Worm (Caenorhabditis elegans) whole organism, L4 larva: Measurements from ENCODE around the gene ZK637.12.

Source experiments
- D1046.2 ChIP-seq: fragments of 200-800 bp; sonication (Bioruptor generic); IDR thresholded peaks from 2 replicates; pipeline ENCODE4 v1.3.6; 2022; ENCODE audit warnings: missing genetic modification characterization, missing compliant biosample characterization
- F49E8.2 ChIP-seq: sonication (generic microtip); optimal IDR thresholded peaks from 2 replicates; lab custom pipeline; 2016; ENCODE audit warnings: missing compliant biosample characterization, mild to moderate bottlenecking, missing genetic modification characterization, borderline replicate concordance
- R02D3.7 ChIP-seq: fragments of 150-350 bp; sonication (generic microtip); optimal IDR thresholded peaks from 3 replicates; lab custom pipeline; 2014; ENCODE audit warnings: missing biosample characterization, missing genetic modification characterization
- Y5F2A.4 ChIP-seq: fragments of 200-800 bp; sonication (Bioruptor generic); optimal IDR thresholded peaks from 2 replicates; lab custom pipeline; 2018; ENCODE audit warnings: mild to moderate bottlenecking, missing genetic modification characterization, missing compliant biosample characterization
- Y75B8A.6 ChIP-seq: fragments of 200-800 bp; sonication (Bioruptor generic); IDR thresholded peaks from 2 replicates; pipeline ENCODE4 v1.3.6; 2022; ENCODE audit warnings: missing genetic modification reagents, missing genetic modification characterization, missing compliant biosample characterization
- ZK337.2 ChIP-seq: fragments of 200-800 bp; sonication (Bioruptor generic); IDR thresholded peaks from 2 replicates; pipeline ENCODE4 v1.3.6; 2022; ENCODE audit warnings: missing genetic modification reagents, missing genetic modification characterization, missing compliant biosample characterization
- aha-1 ChIP-seq: fragments of 150-350 bp; peaks from one replicate; lab custom pipeline; 2014; ENCODE audit warnings: missing biosample characterization, missing genetic modification characterization
- aly-2 ChIP-seq: sonication (generic microtip); optimal IDR thresholded peaks from 2 replicates; lab custom pipeline; 2018; ENCODE audit warnings: missing biosample characterization, missing genetic modification characterization
- ceh-28 ChIP-seq: fragments of 150-350 bp; optimal IDR thresholded peaks from 2 replicates; lab custom pipeline; 2014; ENCODE audit warnings: missing biosample characterization, missing genetic modification reagents, missing genetic modification characterization
- cey-2 ChIP-seq: sonication (generic microtip); optimal IDR thresholded peaks from 3 replicates; lab custom pipeline; 2017; ENCODE audit warnings: missing genetic modification characterization, mild to moderate bottlenecking, missing compliant biosample characterization, antibody characterized with exemption, borderline replicate concordance; ENCODE audit not compliant: insufficient read depth
- daf-16 ChIP-seq, 3 experiments: sonication (generic microtip); optimal IDR thresholded peaks; 2 replicates each; lab custom pipeline; 2016 to 2017; ENCODE audit warnings: missing genetic modification characterization in 3 of 3, missing genetic modification reagents in 3 of 3, mild to moderate bottlenecking in 2 of 3, missing compliant biosample characterization in 2 of 3, missing biosample characterization in 1 of 3, moderate library complexity in 1 of 3
- dmd-9 ChIP-seq: fragments of 200-800 bp; sonication (Bioruptor generic); IDR thresholded peaks from 2 replicates; pipeline ENCODE4 v1.3.6; 2022; ENCODE audit warnings: missing genetic modification reagents, missing genetic modification characterization, missing compliant biosample characterization
- egl-27 ChIP-seq: sonication (generic microtip); optimal IDR thresholded peaks from 3 replicates; lab custom pipeline; 2017; ENCODE audit warnings: missing biosample characterization, missing genetic modification reagents, missing genetic modification characterization
- fkh-10 ChIP-seq: fragments of 150-350 bp; optimal IDR thresholded peaks from 2 replicates; lab custom pipeline; 2014; ENCODE audit warnings: missing biosample characterization, missing genetic modification reagents, missing genetic modification characterization
- fos-1 ChIP-seq: fragments of 150-350 bp; optimal IDR thresholded peaks from 2 replicates; lab custom pipeline; 2014; ENCODE audit warnings: missing biosample characterization, missing genetic modification characterization
- gei-8 ChIP-seq: fragments of 200-800 bp; sonication (Bioruptor generic); optimal IDR thresholded peaks from 2 replicates; lab custom pipeline; 2018; ENCODE audit warnings: mild to moderate bottlenecking, missing genetic modification characterization, missing compliant biosample characterization
- hmg-1.1 ChIP-seq: fragments of 200-800 bp; sonication (Bioruptor generic); IDR thresholded peaks from 2 replicates; pipeline ENCODE4 v1.3.6; 2022; ENCODE audit warnings: missing genetic modification reagents, missing genetic modification characterization, missing compliant biosample characterization
- jun-1 ChIP-seq: fragments of 150-350 bp; optimal IDR thresholded peaks from 2 replicates; lab custom pipeline; 2014; ENCODE audit warnings: missing biosample characterization, missing genetic modification reagents, missing genetic modification characterization
- lim-7 ChIP-seq: fragments of 200-800 bp; sonication (Bioruptor generic); IDR thresholded peaks from 2 replicates; pipeline ENCODE4 v1.3.6; 2022; ENCODE audit warnings: missing genetic modification characterization, missing compliant biosample characterization
- lin-13 ChIP-seq: fragments of 150-350 bp; optimal IDR thresholded peaks from 2 replicates; lab custom pipeline; 2014; ENCODE audit warnings: missing biosample characterization, missing genetic modification reagents, missing genetic modification characterization
- lin-39 ChIP-seq: fragments of 150-350 bp; optimal IDR thresholded peaks from 2 replicates; lab custom pipeline; 2014; ENCODE audit warnings: missing biosample characterization, missing genetic modification reagents, missing genetic modification characterization
- lir-3 ChIP-seq: sonication (generic microtip); optimal IDR thresholded peaks from 2 replicates; lab custom pipeline; 2016; ENCODE audit warnings: mild to moderate bottlenecking, missing genetic modification characterization, missing compliant biosample characterization
- madf-9 ChIP-seq: fragments of 200-800 bp; sonication (Bioruptor generic); conservative IDR thresholded peaks from 2 replicates; pipeline ENCODE4 v1.3.6; 2022; ENCODE audit warnings: missing genetic modification reagents, missing genetic modification characterization, missing compliant biosample characterization
- mdl-1 ChIP-seq, 2 experiments: fragments of 150-350 bp in 1 of 2; sonication (generic microtip) in 1 of 2; optimal IDR thresholded peaks; 2 replicates each; lab custom pipeline; 2014 to 2017; ENCODE audit warnings: missing biosample characterization in 2 of 2, missing genetic modification characterization in 2 of 2
- mes-2 ChIP-seq: sonication (generic microtip); optimal IDR thresholded peaks from 2 replicates; lab custom pipeline; 2016; ENCODE audit warnings: missing genotype, mild to moderate bottlenecking, missing genetic modification characterization, missing compliant biosample characterization; ENCODE audit not compliant: poor library complexity, severe bottlenecking
- mxl-3 ChIP-seq: fragments of 200-800 bp; sonication (Bioruptor generic); optimal IDR thresholded peaks from 2 replicates; lab custom pipeline; 2018; ENCODE audit warnings: mild to moderate bottlenecking, missing genetic modification characterization, missing compliant biosample characterization
- nhr-10 ChIP-seq: fragments of 150-350 bp; optimal IDR thresholded peaks from 2 replicates; lab custom pipeline; 2014; ENCODE audit warnings: missing biosample characterization, missing genetic modification characterization
- nhr-102 ChIP-seq: sonication (generic microtip); optimal IDR thresholded peaks from 2 replicates; lab custom pipeline; 2016; ENCODE audit warnings: mild to moderate bottlenecking, missing genetic modification characterization, moderate library complexity, missing compliant biosample characterization
- nhr-237 ChIP-seq: sonication (generic microtip); optimal IDR thresholded peaks from 2 replicates; lab custom pipeline; 2017; ENCODE audit warnings: missing biosample characterization, missing genetic modification characterization
- nhr-25 ChIP-seq: sonication (generic microtip); optimal IDR thresholded peaks from 2 replicates; lab custom pipeline; 2017; ENCODE audit warnings: missing genetic modification characterization, mild to moderate bottlenecking, missing compliant biosample characterization, antibody characterized with exemption, moderate library complexity, borderline replicate concordance; ENCODE audit not compliant: insufficient read depth
- nhr-28 ChIP-seq: fragments of 150-350 bp; optimal IDR thresholded peaks from 2 replicates; lab custom pipeline; 2014; ENCODE audit warnings: missing biosample characterization, missing genetic modification characterization
- nhr-42 ChIP-seq: fragments of 200-800 bp; sonication (Bioruptor generic); IDR thresholded peaks from 2 replicates; pipeline ENCODE4 v1.3.6; 2022; ENCODE audit warnings: missing genetic modification characterization, missing compliant biosample characterization
- nhr-48 ChIP-seq: sonication (generic microtip); optimal IDR thresholded peaks from 2 replicates; lab custom pipeline; 2016; ENCODE audit warnings: mild to moderate bottlenecking, missing genetic modification characterization, missing compliant biosample characterization
- nhr-76 ChIP-seq: fragments of 150-350 bp; optimal IDR thresholded peaks from 2 replicates; lab custom pipeline; 2014; ENCODE audit warnings: missing biosample characterization, missing genetic modification characterization
- php-3 ChIP-seq: fragments of 200-800 bp; sonication (Bioruptor generic); IDR thresholded peaks from 2 replicates; pipeline ENCODE4 v1.3.6; 2022; ENCODE audit warnings: missing genetic modification reagents, missing genetic modification characterization, missing compliant biosample characterization
- pqm-1 ChIP-seq: sonication (generic microtip); optimal IDR thresholded peaks from 2 replicates; lab custom pipeline; 2017; ENCODE audit warnings: missing biosample characterization, missing genetic modification characterization
- rbr-2 ChIP-seq: sonication (generic microtip); optimal IDR thresholded peaks from 2 replicates; lab custom pipeline; 2016; ENCODE audit warnings: missing genotype, missing genetic modification characterization, missing compliant biosample characterization
- saeg-2 ChIP-seq: fragments of 200-800 bp; sonication (Bioruptor generic); IDR thresholded peaks from 2 replicates; pipeline ENCODE4 v1.3.6; 2022; ENCODE audit warnings: missing genetic modification reagents, missing genetic modification characterization, missing compliant biosample characterization
- set-16 ChIP-seq: fragments of 200-800 bp; sonication (Bioruptor generic); IDR thresholded peaks from 2 replicates; pipeline ENCODE4 v1.3.6; 2022; ENCODE audit warnings: missing genetic modification reagents, missing genetic modification characterization, missing compliant biosample characterization
- skn-1 ChIP-seq: fragments of 150-350 bp; optimal IDR thresholded peaks from 2 replicates; lab custom pipeline; 2014; ENCODE audit warnings: missing biosample characterization, missing genetic modification characterization
- snpc-1.2 ChIP-seq: fragments of 200-800 bp; sonication (Bioruptor generic); IDR thresholded peaks from 2 replicates; pipeline ENCODE4 v1.3.6; 2022; ENCODE audit warnings: missing genetic modification reagents, missing genetic modification characterization, missing compliant biosample characterization
- snpc-4 ChIP-seq: fragments of 150-350 bp; optimal IDR thresholded peaks from 2 replicates; lab custom pipeline; 2014; ENCODE audit warnings: missing biosample characterization, missing genetic modification characterization
- spr-3 ChIP-seq: fragments of 200-800 bp; sonication (Bioruptor generic); optimal IDR thresholded peaks from 2 replicates; lab custom pipeline; 2018; ENCODE audit warnings: mild to moderate bottlenecking, missing genetic modification characterization, missing compliant biosample characterization
- tag-97 ChIP-seq: fragments of 200-800 bp; sonication (Bioruptor generic); IDR thresholded peaks from 2 replicates; pipeline ENCODE4 v1.3.6; 2022; ENCODE audit warnings: missing genetic modification characterization, missing compliant biosample characterization
- tra-1 ChIP-seq: fragments of 200-800 bp; sonication (Bioruptor generic); IDR thresholded peaks from 2 replicates; pipeline ENCODE4 v1.3.6; 2022; ENCODE audit warnings: missing genetic modification reagents, missing genetic modification characterization, missing compliant biosample characterization
- zfp-3 ChIP-seq: fragments of 200-800 bp; sonication (Bioruptor generic); conservative IDR thresholded peaks from 2 replicates; pipeline ENCODE4 v1.3.6; 2022; ENCODE audit warnings: missing genetic modification reagents, missing genetic modification characterization, missing compliant biosample characterization
- zip-11 ChIP-seq: fragments of 200-800 bp; sonication (Bioruptor generic); IDR thresholded peaks from 2 replicates; pipeline ENCODE4 v1.3.6; 2022; ENCODE audit warnings: missing genetic modification characterization, missing compliant biosample characterization
- zip-2 ChIP-seq: fragments of 150-350 bp; optimal IDR thresholded peaks from 2 replicates; lab custom pipeline; 2014; ENCODE audit warnings: missing biosample characterization, missing genetic modification characterization
- ztf-7 ChIP-seq: fragments of 150-350 bp; optimal IDR thresholded peaks from 2 replicates; lab custom pipeline; 2014; ENCODE audit warnings: missing biosample characterization, missing genetic modification characterization

ZK637.12 gene

ce11 chrIII:8903263-8903662 is 20.8 kb upstream of the ZK637.12 start:
- TF ChIP-seq aha-1 (tag; lab: Kevin White, UChicago) (peak; percentile 69), zfp-3 (GFP tag; lab: Robert Waterston, UW) (no peak)

- TF ChIP-seq lir-3 (tag; lab: Kevin White, UChicago), result peak; percentile 23
- peak; percentile 90 for TF ChIP-seq dmd-9 (GFP tag; lab: Robert Waterston, UW)
- peak; percentile 86; the same call in 1 of the 2 replicates for TF ChIP-seq php-3
- TF ChIP-seq aly-2, result no peak
- no peak for TF ChIP-seq gei-8 (GFP tag; lab: Kevin White, UChicago)
- no peak for TF ChIP-seq lin-39 (tag; lab: Kevin White, UChicago)
- TF ChIP-seq ceh-28 (tag; lab: Kevin White, UChicago), result peak; percentile 35
- TF ChIP-seq saeg-2 (GFP tag; lab: Robert Waterston, UW), result peak; percentile 78; the same call in 1 of the 2 replicates
- TF ChIP-seq nhr-28, result peak; percentile 83
- TF ChIP-seq egl-27 (tag; lab: Kevin White, UChicago), result no peak
- peak; percentile 89 for TF ChIP-seq mxl-3 (GFP tag; lab: Kevin White, UChicago)
- TF ChIP-seq D1046.2 (GFP tag; lab: Robert Waterston, UW), result peak; percentile 86
- peak; percentile 70 for TF ChIP-seq F49E8.2
- no peak for TF ChIP-seq R02D3.7 (tag; lab: Kevin White, UChicago)
- TF ChIP-seq rbr-2 (tag; lab: Kevin White, UChicago), result peak; percentile 94
- peak; percentile 83 for TF ChIP-seq ztf-7 (tag; lab: Kevin White, UChicago)
- TF ChIP-seq zip-2 (tag; lab: Kevin White, UChicago), result peak; percentile 20
- TF ChIP-seq fos-1 (tag; lab: Kevin White, UChicago), result no peak
- peak; percentile 91 for TF ChIP-seq zfp-3 (GFP tag; lab: Robert Waterston, UW)
- no peak for TF ChIP-seq zip-11 (GFP tag; lab: Robert Waterston, UW)
- TF ChIP-seq tra-1, result peak; percentile 92
- peak; percentile 94 for TF ChIP-seq nhr-102
- TF ChIP-seq fkh-10 (GFP tag; lab: Kevin White, UChicago), result peak; percentile 97
- TF ChIP-seq madf-9 (GFP tag; lab: Robert Waterston, UW), result peak; percentile 86
- peak; percentile 90 for TF ChIP-seq set-16
- peak; percentile 91 for TF ChIP-seq spr-3 (GFP tag; lab: Kevin White, UChicago)
- no peak for TF ChIP-seq nhr-237
- TF ChIP-seq jun-1 (tag; lab: Kevin White, UChicago), result peak; percentile 84
- peak; percentile 64 to 91 for TF ChIP-seq daf-16 (GFP tag; optimal IDR thresholded peaks at IDR 0.05; lab: Kevin White, UChicago)
- TF ChIP-seq daf-16 (tag; optimal IDR thresholded peaks at IDR 0.05; lab: Kevin White, UChicago), result peak; percentile 89
- peak; percentile 82 for TF ChIP-seq snpc-1.2 (GFP tag; lab: Robert Waterston, UW)
- TF ChIP-seq nhr-42 (GFP tag; lab: Robert Waterston, UW), result peak; percentile 90
- peak; percentile 100 for TF ChIP-seq aha-1 (tag; lab: Kevin White, UChicago)
- peak; percentile 71 for TF ChIP-seq nhr-25 (tag; lab: Kevin White, UChicago)
- no peak for TF ChIP-seq snpc-4 (tag; lab: Kevin White, UChicago)
- TF ChIP-seq pqm-1 (tag; lab: Kevin White, UChicago), result peak; percentile 19
- no peak for TF ChIP-seq ZK337.2 (GFP tag; lab: Robert Waterston, UW)
- TF ChIP-seq lin-13 (GFP tag; lab: Kevin White, UChicago), result peak; percentile 97
- no peak for TF ChIP-seq lim-7 (GFP tag; lab: Robert Waterston, UW)
- no peak for TF ChIP-seq Y75B8A.6 (GFP tag; lab: Robert Waterston, UW)
- TF ChIP-seq Y5F2A.4 (GFP tag; lab: Kevin White, UChicago), result peak; percentile 2
- no peak for TF ChIP-seq nhr-76 (tag; lab: Kevin White, UChicago)
- peak; percentile 88 for TF ChIP-seq nhr-48 (tag; lab: Kevin White, UChicago)
- TF ChIP-seq mdl-1 (tag; optimal IDR thresholded peaks at IDR 0.05; lab: Kevin White, UChicago), result peak; percentile 15 to 82
- peak; percentile 95 for TF ChIP-seq mes-2
- TF ChIP-seq cey-2, result no peak
- peak; percentile 98 for TF ChIP-seq hmg-1.1 (GFP tag; lab: Robert Waterston, UW)
- no peak for TF ChIP-seq skn-1 (tag; lab: Kevin White, UChicago)
- TF ChIP-seq nhr-10 (tag; lab: Kevin White, UChicago), result peak; percentile 29
- no peak for TF ChIP-seq tag-97 (GFP tag; lab: Robert Waterston, UW)
Observed at ce11 chrIII:8904044-8904443, 20.0 kb upstream of the ZK637.12 start, which contains the start of gene lin-9. Gene lin-9 (minus strand): TSS chrIII:8904131.
